Worm (Caenorhabditis elegans): ENCODE measurements around the gene T28A11.22.

Gene T28A11.22

DNA sequence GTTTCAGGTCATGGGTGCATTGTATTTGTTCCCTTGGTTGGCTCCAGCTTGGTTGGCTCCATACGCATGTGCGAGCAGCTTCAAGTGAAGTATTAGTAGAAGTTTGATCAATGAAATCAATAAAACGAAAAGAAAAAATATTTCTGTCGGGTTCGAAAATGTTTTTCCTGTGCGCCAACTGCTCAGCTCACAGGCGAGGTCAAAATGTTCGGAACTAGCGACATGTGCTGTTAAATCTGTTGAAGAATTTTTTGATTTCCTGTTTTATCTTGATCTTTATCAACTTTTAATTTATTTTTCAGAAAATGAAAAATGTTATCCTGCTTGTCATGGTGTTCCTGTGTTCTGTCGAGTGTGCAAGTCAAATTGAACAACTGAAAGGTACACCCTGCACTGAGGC is 24.1 kb downstream of the T28A11.22 start, which contains the start of gene T28A11.25:
TSS of gene T28A11.25 (plus strand) at position 301 of the 400 bp plus-strand sequence.
- TF ChIP-seq pqm-1 (tag; optimal IDR thresholded peaks at IDR 0.05) (no peak), daf-12 (tag; optimal IDR thresholded peaks at IDR 0.05) (no peak), zag-1 (tag; optimal IDR thresholded peaks at IDR 0.05) (no peak), ceh-82 (tag; optimal IDR thresholded peaks at IDR 0.05) (no peak), tbx-2 (tag; optimal IDR thresholded peaks at IDR 0.05) (no peak)

DNA sequence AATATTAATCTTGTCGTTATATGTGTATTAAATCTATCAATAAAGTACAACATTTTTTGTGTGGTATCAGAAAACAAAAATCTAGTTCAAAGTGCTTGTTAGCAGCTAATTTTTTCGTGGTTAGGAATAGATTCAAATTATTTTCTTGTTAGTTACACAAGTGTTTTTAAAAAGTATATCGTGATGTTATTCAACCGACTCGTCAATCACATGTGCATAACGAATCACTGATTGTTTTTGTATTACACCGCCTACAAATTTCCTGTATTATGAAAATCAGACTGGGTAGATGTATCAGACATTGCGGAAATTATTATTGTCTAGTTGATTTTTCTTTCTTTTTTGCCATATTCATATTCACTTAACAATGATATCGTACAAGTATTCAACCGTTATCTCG is 25.6 kb downstream of the T28A11.22 start, which contains the start of gene str-64:
TSS of gene str-64 (plus strand) at position 301 of the 400 bp plus-strand sequence.
- no peak for TF ChIP-seq nfya-1 (tag; optimal IDR thresholded peaks at IDR 0.05; ENCODE audit: insufficient read depth)
- no peak for TF ChIP-seq ztf-4 (tag; optimal IDR thresholded peaks at IDR 0.05)
- TF ChIP-seq skn-1 (tag; optimal IDR thresholded peaks at IDR 0.05): no peak
- no peak for TF ChIP-seq eor-1 (tag; optimal IDR thresholded peaks at IDR 0.05)

DNA sequence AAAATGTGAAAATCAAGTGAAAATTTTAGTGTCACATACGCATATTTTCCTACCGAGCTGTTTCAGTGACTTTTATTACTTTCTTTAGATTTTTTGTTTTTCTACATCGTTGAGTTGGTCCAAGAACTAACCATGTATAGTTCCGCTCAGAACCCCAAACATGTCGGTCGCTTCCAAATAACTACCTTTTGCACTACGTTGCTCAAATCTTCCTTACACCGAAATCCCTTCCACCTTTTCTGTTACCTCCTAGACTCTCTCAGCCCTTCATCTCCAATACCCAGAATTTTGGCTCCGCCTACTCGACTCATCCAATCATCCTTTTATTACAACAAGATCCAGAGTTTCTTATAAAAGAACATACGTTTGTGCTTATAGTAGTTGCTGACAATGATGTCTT is 27.3 kb downstream of the T28A11.22 start, which contains the start of gene F35F10.5:
TSS of gene F35F10.5 (plus strand) at position 301 of the 400 bp plus-strand sequence.
- no peak for TF ChIP-seq nhr-67 (tag; optimal IDR thresholded peaks at IDR 0.05)
- no peak for TF ChIP-seq egl-27 (tag; optimal IDR thresholded peaks at IDR 0.05)
- TF ChIP-seq elt-2 (tag; optimal IDR thresholded peaks at IDR 0.05): no peak
- TF ChIP-seq nhr-43 (tag; optimal IDR thresholded peaks at IDR 0.05; ENCODE audit: poor library complexity, severe bottlenecking): no peak
- TF ChIP-seq nhr-23 (tag; optimal IDR thresholded peaks at IDR 0.05): no peak

DNA sequence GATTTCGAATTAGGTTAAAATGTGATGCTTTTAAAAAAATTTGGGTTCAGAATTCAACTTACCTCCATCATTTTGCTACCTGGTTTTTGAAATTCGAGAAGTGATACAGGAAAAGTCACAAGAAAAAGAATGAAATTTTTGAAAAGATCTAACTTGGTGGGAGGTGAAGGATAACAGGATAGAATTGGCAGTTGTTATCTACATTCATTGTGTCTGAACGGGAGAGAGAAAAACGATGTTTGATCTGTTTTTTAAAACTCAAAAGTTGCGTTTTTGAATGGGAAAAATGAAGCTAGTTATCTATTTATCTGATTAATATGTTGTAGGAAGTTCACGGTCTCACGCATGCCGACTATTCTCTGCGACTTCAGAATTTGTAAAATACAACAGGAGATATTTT is 30.0 kb downstream of the T28A11.22 start, which contains the start of gene F35F10.7:
TSS of gene F35F10.7 (minus strand) at position 101 of the 400 bp plus-strand sequence.
- TF ChIP-seq egl-5 (tag; optimal IDR thresholded peaks at IDR 0.05) (no peak), ceh-9 (tag; optimal IDR thresholded peaks at IDR 0.05) (no peak), elt-2 (tag; optimal IDR thresholded peaks at IDR 0.05) (no peak), ama-1 (optimal IDR thresholded peaks at IDR 0.05) (no peak), fkh-2 (tag; optimal IDR thresholded peaks at IDR 0.05) (no peak), pqm-1 (tag; optimal IDR thresholded peaks at IDR 0.05) (no peak), nfya-1 (tag; optimal IDR thresholded peaks at IDR 0.05; ENCODE audit: insufficient read depth) (no peak), R02D3.7 (tag; optimal IDR thresholded peaks at IDR 0.05) (no peak), snpc-4 (tag; optimal IDR thresholded peaks at IDR 0.05) (no peak), daf-12 (tag; optimal IDR thresholded peaks at IDR 0.05) (no peak), pha-4 (tag; optimal IDR thresholded peaks at IDR 0.05) (no peak), fos-1 (tag; optimal IDR thresholded peaks at IDR 0.05) (no peak), eor-1 (tag; optimal IDR thresholded peaks at IDR 0.05) (no peak)

DNA sequence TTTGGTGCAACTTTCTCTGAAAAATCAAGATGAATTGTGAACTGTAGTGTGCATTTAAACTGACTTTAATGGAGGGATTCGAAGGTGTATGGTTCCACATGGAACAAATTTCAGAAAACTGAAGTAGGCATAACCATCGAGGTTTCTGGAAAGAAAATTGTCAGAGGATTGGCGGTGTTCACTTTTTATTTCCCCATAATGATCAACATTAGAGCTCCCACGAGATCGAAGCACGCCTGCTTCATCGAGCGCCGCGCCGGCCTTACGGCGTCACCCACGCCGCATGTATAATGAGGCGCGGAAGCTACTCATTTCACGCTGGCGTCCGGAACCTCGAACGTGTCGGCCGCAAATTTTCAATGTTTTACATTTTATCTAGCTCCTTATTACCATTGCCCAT is 30.8 kb downstream of the T28A11.22 start:
- TF ChIP-seq ceh-82 (tag; optimal IDR thresholded peaks at IDR 0.05) (no peak), nhr-25 (tag; optimal IDR thresholded peaks at IDR 0.05) (no peak), ama-1 (optimal IDR thresholded peaks at IDR 0.05) (no peak), mml-1 (tag; optimal IDR thresholded peaks at IDR 0.05) (no peak), daf-12 (tag; optimal IDR thresholded peaks at IDR 0.05) (no peak), aly-2 (tag; optimal IDR thresholded peaks at IDR 0.05) (no peak), fkh-10 (GFP tag; optimal IDR thresholded peaks at IDR 0.05) (no peak), pqm-1 (tag; optimal IDR thresholded peaks at IDR 0.05) (no peak), egl-27 (tag; optimal IDR thresholded peaks at IDR 0.05) (no peak), ceh-16 (tag; optimal IDR thresholded peaks at IDR 0.05) (no peak), skn-1 (tag; optimal IDR thresholded peaks at IDR 0.05) (no peak), lin-15B (tag; optimal IDR thresholded peaks at IDR 0.05) (no peak), lsy-12 (tag; optimal IDR thresholded peaks at IDR 0.05) (no peak), eor-1 (tag; optimal IDR thresholded peaks at IDR 0.05) (no peak), elt-2 (tag; optimal IDR thresholded peaks at IDR 0.05) (no peak)

DNA sequence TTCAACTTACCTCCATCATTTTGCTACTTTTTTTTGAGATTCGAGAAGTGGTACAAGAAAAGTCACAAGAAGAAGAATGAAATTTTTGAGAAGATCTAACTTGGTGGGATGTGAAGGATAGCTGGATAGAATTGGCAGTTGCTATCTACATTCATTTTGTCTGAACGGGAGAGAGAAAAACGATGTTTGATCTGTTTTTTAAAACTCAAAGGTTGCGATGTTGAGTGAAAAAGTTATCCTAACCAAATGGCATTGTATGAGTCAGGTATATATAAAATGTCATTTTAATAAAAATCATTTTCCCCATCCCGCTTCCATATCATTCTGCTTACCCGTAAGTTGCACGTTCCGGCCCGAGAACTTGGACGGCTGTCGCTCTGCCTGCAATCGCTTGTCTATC is 31.9 kb downstream of the T28A11.22 start, which contains the start of gene F35F10.6:
TSS of gene F35F10.6 (minus strand) at position 101 of the 400 bp plus-strand sequence.
- TF ChIP-seq skn-1 (tag; optimal IDR thresholded peaks at IDR 0.05) (no peak), ceh-28 (tag; optimal IDR thresholded peaks at IDR 0.05) (no peak), nhr-28 (tag; optimal IDR thresholded peaks at IDR 0.05) (no peak), elt-2 (tag; optimal IDR thresholded peaks at IDR 0.05) (no peak), nhr-12 (tag; optimal IDR thresholded peaks at IDR 0.05) (no peak), ceh-9 (tag; optimal IDR thresholded peaks at IDR 0.05) (no peak), mml-1 (tag; optimal IDR thresholded peaks at IDR 0.05) (no peak), snpc-4 (tag; optimal IDR thresholded peaks at IDR 0.05) (no peak), nhr-237 (tag; optimal IDR thresholded peaks at IDR 0.05) (no peak), nhr-25 (tag; optimal IDR thresholded peaks at IDR 0.05) (no peak), ceh-82 (tag; optimal IDR thresholded peaks at IDR 0.05) (no peak), aly-2 (tag; optimal IDR thresholded peaks at IDR 0.05) (no peak), ceh-16 (tag; optimal IDR thresholded peaks at IDR 0.05) (no peak), nhr-43 (tag; optimal IDR thresholded peaks at IDR 0.05; ENCODE audit: poor library complexity, severe bottlenecking) (no peak), fkh-2 (tag; optimal IDR thresholded peaks at IDR 0.05) (no peak), lin-15B (tag; optimal IDR thresholded peaks at IDR 0.05) (no peak)

All from whole organism, L3 larva.